Worm (Caenorhabditis elegans) whole organism, L2 larva: ENCODE results near the gene mrps-23.

Experiments used
- alr-1 ChIP-seq: fragments of 150-350 bp; optimal IDR thresholded peaks from 2 replicates; lab custom pipeline; 2014; ENCODE audit warnings: missing biosample characterization, missing genetic modification characterization
- ceh-82 ChIP-seq: fragments of 150-350 bp; optimal IDR thresholded peaks from 2 replicates; lab custom pipeline; 2014; ENCODE audit warnings: missing biosample characterization, missing genetic modification characterization
- fos-1 ChIP-seq: fragments of 150-350 bp; optimal IDR thresholded peaks from 2 replicates; lab custom pipeline; 2014; ENCODE audit warnings: missing biosample characterization, missing genetic modification characterization
- lin-39 ChIP-seq: fragments of 150-350 bp; optimal IDR thresholded peaks from 2 replicates; lab custom pipeline; 2014; ENCODE audit warnings: missing biosample characterization, missing genetic modification reagents, missing genetic modification characterization
- nhr-6 ChIP-seq: fragments of 150-350 bp; optimal IDR thresholded peaks from 2 replicates; lab custom pipeline; 2014; ENCODE audit warnings: missing biosample characterization, missing genetic modification characterization
- unc-39 ChIP-seq: fragments of 150-350 bp; optimal IDR thresholded peaks from 2 replicates; lab custom pipeline; 2014; ENCODE audit warnings: missing biosample characterization, missing genetic modification characterization
- unc-62 ChIP-seq: fragments of 150-350 bp; optimal IDR thresholded peaks from 2 replicates; lab custom pipeline; 2014; ENCODE audit warnings: missing biosample characterization, missing genetic modification reagents, missing genetic modification characterization

ce11 chrIII:9511660-9512059, 11.8 kb downstream of the mrps-23 start:
- TF ChIP-seq alr-1 (tag; lab: Kevin White, UChicago): no peak
- TF ChIP-seq fos-1 (tag; lab: Kevin White, UChicago): no peak
- TF ChIP-seq unc-39 (tag; lab: Kevin White, UChicago): no peak
- TF ChIP-seq unc-62 (GFP tag; lab: Kevin White, UChicago): no peak
- no peak for TF ChIP-seq nhr-6
- TF ChIP-seq ceh-82 (tag; lab: Kevin White, UChicago): no peak
- TF ChIP-seq lin-39 (tag; lab: Kevin White, UChicago): no peak
